Worm (Caenorhabditis elegans) whole organism, L4 larva: Measurements from ENCODE around the gene W09B6.4.

Experiments
- F26F4.8 ChIP-seq: fragments of 200-800 bp; sonication (Bioruptor generic); conservative IDR thresholded peaks from 2 replicates; pipeline ENCODE4 v1.3.6; 2022; ENCODE audit warnings: missing genetic modification characterization, missing compliant biosample characterization
- R02D3.7 ChIP-seq: fragments of 150-350 bp; sonication (generic microtip); optimal IDR thresholded peaks from 3 replicates; lab custom pipeline; 2014; ENCODE audit warnings: missing biosample characterization, missing genetic modification characterization
- Y105C5A.15 ChIP-seq: fragments of 200-800 bp; sonication (Bioruptor generic); IDR thresholded peaks from 2 replicates; pipeline ENCODE4 v1.3.6; 2022; ENCODE audit warnings: missing genetic modification characterization, missing compliant biosample characterization
- Y5F2A.4 ChIP-seq: fragments of 200-800 bp; sonication (Bioruptor generic); optimal IDR thresholded peaks from 2 replicates; lab custom pipeline; 2018; ENCODE audit warnings: mild to moderate bottlenecking, missing genetic modification characterization, missing compliant biosample characterization
- aha-1 ChIP-seq: fragments of 150-350 bp; peaks from one replicate; lab custom pipeline; 2014; ENCODE audit warnings: missing biosample characterization, missing genetic modification characterization
- ama-1 ChIP-seq: fragments of 150-350 bp; optimal IDR thresholded peaks from 2 replicates; lab custom pipeline; 2014; ENCODE audit warnings: inconsistent platforms, mixed read lengths
- ceh-20 ChIP-seq: fragments of 200-800 bp; sonication (Bioruptor generic); IDR thresholded peaks from 2 replicates; pipeline ENCODE4 v1.3.6; 2022; ENCODE audit warnings: missing genetic modification reagents, missing genetic modification characterization, missing compliant biosample characterization
- ceh-32 ChIP-seq: sonication (generic microtip); optimal IDR thresholded peaks from 2 replicates; lab custom pipeline; 2016; ENCODE audit warnings: mild to moderate bottlenecking, missing genetic modification characterization, missing compliant biosample characterization; ENCODE audit not compliant: poor library complexity
- ceh-44 ChIP-seq: fragments of 200-800 bp; sonication (Bioruptor generic); IDR thresholded peaks from 2 replicates; pipeline ENCODE4 v1.3.6; 2022; ENCODE audit warnings: missing genetic modification reagents, missing genetic modification characterization, missing compliant biosample characterization
- ces-1 ChIP-seq: fragments of 150-350 bp; sonication (generic microtip); optimal IDR thresholded peaks from 4 replicates; lab custom pipeline; 2014; ENCODE audit warnings: missing biosample characterization, missing genetic modification reagents, missing genetic modification characterization
- cey-2 ChIP-seq: sonication (generic microtip); optimal IDR thresholded peaks from 3 replicates; lab custom pipeline; 2017; ENCODE audit warnings: missing genetic modification characterization, mild to moderate bottlenecking, missing compliant biosample characterization, antibody characterized with exemption, borderline replicate concordance; ENCODE audit not compliant: insufficient read depth
- ctbp-1 ChIP-seq: fragments of 200-800 bp; sonication (Bioruptor generic); IDR thresholded peaks from 2 replicates; pipeline ENCODE4 v1.3.6; 2022; ENCODE audit warnings: missing genetic modification reagents, missing genetic modification characterization, missing compliant biosample characterization
- daf-16 ChIP-seq, 3 experiments: sonication (generic microtip); optimal IDR thresholded peaks; 2 replicates each; lab custom pipeline; 2016 to 2017; ENCODE audit warnings: missing genetic modification characterization in 3 of 3, missing genetic modification reagents in 3 of 3, mild to moderate bottlenecking in 2 of 3, missing compliant biosample characterization in 2 of 3, missing biosample characterization in 1 of 3, moderate library complexity in 1 of 3
- daf-19 ChIP-seq: fragments of 200-800 bp; sonication (Bioruptor generic); conservative IDR thresholded peaks from 2 replicates; pipeline ENCODE4 v1.3.6; 2022; ENCODE audit warnings: missing genetic modification characterization, missing compliant biosample characterization
- duxl-1 ChIP-seq: sonication (generic microtip); optimal IDR thresholded peaks from 2 replicates; lab custom pipeline; 2016; ENCODE audit warnings: mild to moderate bottlenecking, missing genetic modification characterization, moderate library complexity, missing compliant biosample characterization; ENCODE audit not compliant: poor library complexity
- dve-1 ChIP-seq: sonication (generic microtip); optimal IDR thresholded peaks from 2 replicates; lab custom pipeline; 2017; ENCODE audit warnings: antibody characterized with exemption, mild to moderate bottlenecking, missing genetic modification characterization, missing compliant biosample characterization; ENCODE audit not compliant: insufficient read depth
- egl-27 ChIP-seq: sonication (generic microtip); optimal IDR thresholded peaks from 3 replicates; lab custom pipeline; 2017; ENCODE audit warnings: missing biosample characterization, missing genetic modification reagents, missing genetic modification characterization
- hif-1 ChIP-seq, 2 experiments: sonication (generic microtip); optimal IDR thresholded peaks; 2 replicates each; lab custom pipeline; 2016 to 2017; ENCODE audit warnings: missing compliant biosample characterization in 2 of 2, missing genetic modification characterization in 2 of 2, missing genetic modification reagents in 2 of 2, missing genotype in 2 of 2, mild to moderate bottlenecking in 1 of 2
- hlh-11 ChIP-seq: fragments of 200-800 bp; sonication (Bioruptor generic); optimal IDR thresholded peaks from 2 replicates; lab custom pipeline; 2018; ENCODE audit warnings: mild to moderate bottlenecking, missing genetic modification characterization, missing compliant biosample characterization
- hlh-30 ChIP-seq: sonication (generic microtip); optimal IDR thresholded peaks from 2 replicates; lab custom pipeline; 2017; ENCODE audit warnings: antibody characterized with exemption, mild to moderate bottlenecking, missing genetic modification characterization, missing compliant biosample characterization; ENCODE audit not compliant: insufficient read depth
- hmg-1.1 ChIP-seq: fragments of 200-800 bp; sonication (Bioruptor generic); IDR thresholded peaks from 2 replicates; pipeline ENCODE4 v1.3.6; 2022; ENCODE audit warnings: missing genetic modification reagents, missing genetic modification characterization, missing compliant biosample characterization
- jun-1 ChIP-seq: fragments of 150-350 bp; optimal IDR thresholded peaks from 2 replicates; lab custom pipeline; 2014; ENCODE audit warnings: missing biosample characterization, missing genetic modification reagents, missing genetic modification characterization
- lin-13 ChIP-seq: fragments of 150-350 bp; optimal IDR thresholded peaks from 2 replicates; lab custom pipeline; 2014; ENCODE audit warnings: missing biosample characterization, missing genetic modification reagents, missing genetic modification characterization
- lin-38 ChIP-seq: fragments of 200-800 bp; sonication (Bioruptor generic); IDR thresholded peaks from 2 replicates; pipeline ENCODE4 v1.3.6; 2022; ENCODE audit warnings: missing genetic modification reagents, missing genetic modification characterization, missing compliant biosample characterization
- madf-5 ChIP-seq, 2 experiments: fragments of 200-800 bp; sonication (Bioruptor generic); IDR thresholded peaks; 2 replicates each; pipeline ENCODE4 v1.3.6; 2022; ENCODE audit warnings: missing compliant biosample characterization in 2 of 2, missing genetic modification characterization in 2 of 2
- mdl-1 ChIP-seq, 2 experiments: fragments of 150-350 bp in 1 of 2; sonication (generic microtip) in 1 of 2; optimal IDR thresholded peaks; 2 replicates each; lab custom pipeline; 2014 to 2017; ENCODE audit warnings: missing biosample characterization in 2 of 2, missing genetic modification characterization in 2 of 2
- nhr-111 ChIP-seq: fragments of 200-800 bp; sonication (Bioruptor generic); optimal IDR thresholded peaks from 2 replicates; lab custom pipeline; 2018; ENCODE audit warnings: mild to moderate bottlenecking, missing genetic modification characterization, missing compliant biosample characterization
- nhr-25 ChIP-seq: sonication (generic microtip); optimal IDR thresholded peaks from 2 replicates; lab custom pipeline; 2017; ENCODE audit warnings: missing genetic modification characterization, mild to moderate bottlenecking, missing compliant biosample characterization, antibody characterized with exemption, moderate library complexity, borderline replicate concordance; ENCODE audit not compliant: insufficient read depth
- nhr-28 ChIP-seq: fragments of 150-350 bp; optimal IDR thresholded peaks from 2 replicates; lab custom pipeline; 2014; ENCODE audit warnings: missing biosample characterization, missing genetic modification characterization
- nhr-48 ChIP-seq: sonication (generic microtip); optimal IDR thresholded peaks from 2 replicates; lab custom pipeline; 2016; ENCODE audit warnings: mild to moderate bottlenecking, missing genetic modification characterization, missing compliant biosample characterization
- nhr-77 ChIP-seq: fragments of 150-350 bp; optimal IDR thresholded peaks from 2 replicates; lab custom pipeline; 2014; ENCODE audit warnings: missing biosample characterization, missing genetic modification characterization
- pha-4 ChIP-seq, 2 experiments: fragments of 150-350 bp in 1 of 2; fragments of 200-800 bp in 1 of 2; sonication (Bioruptor generic) in 1 of 2; IDR thresholded peaks in 1 of 2; optimal IDR thresholded peaks in 1 of 2; 2 replicates each; pipeline versions ENCODE4 v1.3.6 to Lab custom; 2014 to 2022; ENCODE audit warnings: missing genetic modification characterization in 2 of 2, missing genetic modification reagents in 2 of 2, missing biosample characterization in 1 of 2, missing compliant biosample characterization in 1 of 2
- php-3 ChIP-seq: fragments of 200-800 bp; sonication (Bioruptor generic); IDR thresholded peaks from 2 replicates; pipeline ENCODE4 v1.3.6; 2022; ENCODE audit warnings: missing genetic modification reagents, missing genetic modification characterization, missing compliant biosample characterization
- rbr-2 ChIP-seq: sonication (generic microtip); optimal IDR thresholded peaks from 2 replicates; lab custom pipeline; 2016; ENCODE audit warnings: missing genotype, missing genetic modification characterization, missing compliant biosample characterization
- saeg-2 ChIP-seq: fragments of 200-800 bp; sonication (Bioruptor generic); IDR thresholded peaks from 2 replicates; pipeline ENCODE4 v1.3.6; 2022; ENCODE audit warnings: missing genetic modification reagents, missing genetic modification characterization, missing compliant biosample characterization
- set-16 ChIP-seq: fragments of 200-800 bp; sonication (Bioruptor generic); IDR thresholded peaks from 2 replicates; pipeline ENCODE4 v1.3.6; 2022; ENCODE audit warnings: missing genetic modification reagents, missing genetic modification characterization, missing compliant biosample characterization
- snpc-4 ChIP-seq: fragments of 150-350 bp; optimal IDR thresholded peaks from 2 replicates; lab custom pipeline; 2014; ENCODE audit warnings: missing biosample characterization, missing genetic modification characterization
- vab-7 ChIP-seq: fragments of 200-800 bp; sonication (Bioruptor generic); IDR thresholded peaks from 2 replicates; pipeline ENCODE4 v1.3.6; 2022; ENCODE audit warnings: missing genetic modification reagents, missing genetic modification characterization, missing compliant biosample characterization
- zfp-3 ChIP-seq: fragments of 200-800 bp; sonication (Bioruptor generic); conservative IDR thresholded peaks from 2 replicates; pipeline ENCODE4 v1.3.6; 2022; ENCODE audit warnings: missing genetic modification reagents, missing genetic modification characterization, missing compliant biosample characterization
- ztf-7 ChIP-seq: fragments of 150-350 bp; optimal IDR thresholded peaks from 2 replicates; lab custom pipeline; 2014; ENCODE audit warnings: missing biosample characterization, missing genetic modification characterization

W09B6.4 gene

ce11 chrII:1106914-1107597 lies 33.6 kb downstream of the W09B6.4 start, which contains the start of gene col-40:
Gene col-40 (minus strand): TSS chrII:1106964.
- TF ChIP-seq madf-5 (GFP tag; IDR thresholded peaks at IDR 0.05; lab: Robert Waterston, UW) (no peak), duxl-1 (tag; lab: Kevin White, UChicago) (no peak), nhr-48 (tag; lab: Kevin White, UChicago) (no peak), lin-38 (0 out of 2 replicates have a peak, but pooled peaks have one; percentile 19)

DNA sequence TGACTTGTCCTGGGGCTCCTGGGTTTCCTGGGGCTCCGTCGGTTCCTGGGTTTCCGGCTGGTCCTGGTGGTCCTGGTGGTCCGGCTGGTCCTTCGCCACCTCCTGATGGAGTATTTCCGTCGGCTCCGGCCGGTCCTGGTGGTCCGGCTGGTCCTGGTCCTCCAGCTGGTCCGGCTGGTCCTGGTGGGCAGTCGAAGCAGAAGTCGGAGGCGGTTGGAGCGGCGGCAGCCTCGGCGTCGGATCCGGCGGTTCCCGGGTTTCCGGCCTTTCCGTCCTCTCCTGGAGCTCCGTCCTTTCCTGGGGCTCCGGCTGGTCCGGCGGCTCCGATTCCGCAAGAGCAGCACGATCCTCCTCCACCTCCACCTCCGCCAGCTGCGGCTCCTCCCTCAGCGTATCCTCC lies 35.3 kb downstream of the W09B6.4 start:
- TF ChIP-seq pha-4 (GFP tag; IDR thresholded peaks at IDR 0.05; lab: Robert Waterston, UW) = peak; percentile 95; the same call in 1 of the 2 replicates
- no peak for TF ChIP-seq pha-4 (tag; optimal IDR thresholded peaks at IDR 0.05; lab: Kevin White, UChicago)
- TF ChIP-seq ztf-7 (tag; lab: Kevin White, UChicago) = no peak
- TF ChIP-seq daf-16 (GFP tag; optimal IDR thresholded peaks at IDR 0.05; lab: Kevin White, UChicago) = no peak
- no peak for TF ChIP-seq daf-16 (tag; optimal IDR thresholded peaks at IDR 0.05; lab: Kevin White, UChicago)
- no peak for TF ChIP-seq vab-7 (GFP tag; lab: Robert Waterston, UW)
- TF ChIP-seq lin-13 (GFP tag; lab: Kevin White, UChicago) = no peak
- no peak for TF ChIP-seq hif-1 (tag; optimal IDR thresholded peaks at IDR 0.05; lab: Kevin White, UChicago)
- TF ChIP-seq nhr-77 (tag; lab: Kevin White, UChicago) = no peak
- TF ChIP-seq saeg-2 (GFP tag; lab: Robert Waterston, UW) = no peak
- TF ChIP-seq hmg-1.1 (GFP tag; lab: Robert Waterston, UW) = no peak
- no peak for TF ChIP-seq hlh-11 (tag; lab: Kevin White, UChicago)
- no peak for TF ChIP-seq ces-1
- TF ChIP-seq set-16 (GFP tag; lab: Robert Waterston, UW) = peak; percentile 99
- no peak for TF ChIP-seq ceh-32 (tag; lab: Kevin White, UChicago)

ce11 chrII:1104409-1104808 lies 36.2 kb downstream of the W09B6.4 start, which contains the start of gene T13B5.9:
Gene T13B5.9 (minus strand): TSS chrII:1104509.
- TF ChIP-seq hlh-30 (no peak), ceh-32 (tag; lab: Kevin White, UChicago) (no peak), ctbp-1 (GFP tag; lab: Robert Waterston, UW) (no peak), dve-1 (tag; lab: Kevin White, UChicago) (no peak), nhr-28 (tag; lab: Kevin White, UChicago) (no peak), ceh-20 (GFP tag; lab: Robert Waterston, UW) (no peak), nhr-25 (no peak), php-3 (GFP tag; lab: Robert Waterston, UW) (no peak), snpc-4 (tag; lab: Kevin White, UChicago) (no peak), egl-27 (tag; lab: Kevin White, UChicago) (no peak)

ce11 chrII:1103484-1104100 lies 37.0 kb downstream of the W09B6.4 start:
- TF ChIP-seq mdl-1 (tag; optimal IDR thresholded peaks at IDR 0.05; lab: Kevin White, UChicago) (peak in 1 of 2 experiments; percentile 37), R02D3.7 (tag; lab: Kevin White, UChicago) (no peak), Y105C5A.15 (GFP tag; lab: Robert Waterston, UW) (no peak), ztf-7 (tag; lab: Kevin White, UChicago) (no peak), F26F4.8 (GFP tag; lab: Robert Waterston, UW) (no peak), zfp-3 (GFP tag; lab: Robert Waterston, UW) (no peak), daf-19 (no peak), Y5F2A.4 (GFP tag; lab: Kevin White, UChicago) (no peak), madf-5 (GFP tag; IDR thresholded peaks at IDR 0.05; lab: Robert Waterston, UW) (no peak), saeg-2 (GFP tag; lab: Robert Waterston, UW) (0 out of 2 replicates have a peak, but pooled peaks have one; percentile 30), rbr-2 (tag; lab: Kevin White, UChicago) (no peak), ceh-44 (GFP tag; lab: Robert Waterston, UW) (no peak), ama-1 (lab: Kevin White, UChicago) (no peak), aha-1 (tag; lab: Kevin White, UChicago) (no peak), cey-2 (tag; lab: Kevin White, UChicago) (peak; percentile 71), ceh-20 (GFP tag; lab: Robert Waterston, UW) (0 out of 2 replicates have a peak, but pooled peaks have one; percentile 19), nhr-111 (GFP tag; lab: Kevin White, UChicago) (no peak), jun-1 (tag; lab: Kevin White, UChicago) (peak; percentile 50)
